Worm (Caenorhabditis elegans) whole organism, L1 larva: ENCODE results near the gene C37C3.10.

Experiments
- egl-27 ChIP-seq, 2 experiments: fragments of 150-350 bp in 1 of 2; sonication (generic microtip); optimal IDR thresholded peaks; 3 replicates each; lab custom pipeline; 2017 to 2018; ENCODE audit warnings: missing biosample characterization in 2 of 2, missing genetic modification characterization in 2 of 2, missing genetic modification reagents in 2 of 2
- elt-3 ChIP-seq, 6 experiments: fragments of 150-350 bp in 1 of 6; sonication (generic microtip); optimal IDR thresholded peaks; 2 replicates each; lab custom pipeline; 2017 to 2018; ENCODE audit warnings: missing biosample characterization in 6 of 6, missing genetic modification characterization in 6 of 6, inconsistent platforms in 1 of 6
- irx-1 ChIP-seq: sonication (generic microtip); optimal IDR thresholded peaks from 2 replicates; lab custom pipeline; 2016; ENCODE audit warnings: missing genetic modification characterization, missing compliant biosample characterization
- jun-1 ChIP-seq: fragments of 150-350 bp; optimal IDR thresholded peaks from 2 replicates; lab custom pipeline; 2014; ENCODE audit warnings: missing biosample characterization, missing genetic modification reagents, missing genetic modification characterization
- lin-15B ChIP-seq: fragments of 150-350 bp; sonication (generic microtip); optimal IDR thresholded peaks from 3 replicates; lab custom pipeline; 2014; ENCODE audit warnings: missing biosample characterization, missing genetic modification characterization
- mep-1 ChIP-seq: fragments of 150-350 bp; optimal IDR thresholded peaks from 2 replicates; lab custom pipeline; 2014; ENCODE audit warnings: missing biosample characterization, missing genetic modification characterization
- nhr-12 ChIP-seq: sonication (generic microtip); optimal IDR thresholded peaks from 2 replicates; lab custom pipeline; 2017; ENCODE audit warnings: missing biosample characterization, missing genetic modification characterization
- nhr-237 ChIP-seq: fragments of 150-350 bp; optimal IDR thresholded peaks from 2 replicates; lab custom pipeline; 2014; ENCODE audit warnings: missing biosample characterization, missing genetic modification characterization
- skn-1 ChIP-seq: fragments of 150-350 bp; optimal IDR thresholded peaks from 2 replicates; lab custom pipeline; 2014; ENCODE audit warnings: missing biosample characterization, missing genetic modification characterization
- sox-4 ChIP-seq: sonication (generic microtip); optimal IDR thresholded peaks from 2 replicates; lab custom pipeline; 2016; ENCODE audit warnings: missing genetic modification characterization, missing compliant biosample characterization
- unc-62 ChIP-seq: fragments of 150-350 bp; optimal IDR thresholded peaks from 2 replicates; lab custom pipeline; 2014; ENCODE audit warnings: missing biosample characterization, missing genetic modification reagents, missing genetic modification characterization
- unc-98 ChIP-seq: fragments of 200-800 bp; sonication (Bioruptor generic); IDR thresholded peaks from 2 replicates; pipeline ENCODE4 v1.3.6; 2022; ENCODE audit warnings: missing genetic modification characterization, missing compliant biosample characterization

- TF ChIP-seq nhr-12 (tag; lab: Kevin White, UChicago) (no peak), nhr-237 (no peak), mep-1 (no peak), irx-1 (tag; lab: Kevin White, UChicago) (no peak), egl-27 (tag; optimal IDR thresholded peaks at IDR 0.05; lab: Kevin White, UChicago) (no peak), lin-15B (tag; lab: Kevin White, UChicago) (no peak), unc-62 (GFP tag; lab: Kevin White, UChicago) (no peak), elt-3 (tag; optimal IDR thresholded peaks at IDR 0.05; lab: Kevin White, UChicago) (no peak), jun-1 (no peak), sox-4 (no peak), unc-98 (GFP tag; lab: Robert Waterston, UW) (no peak), skn-1 (tag; lab: Kevin White, UChicago) (no peak)
Observed at ce11 chrV:7816486-7816885, 46.4 kb downstream of the C37C3.10 start.
